Worm (Caenorhabditis elegans) whole organism, L1 larva: ENCODE measurements around the gene Y17D7C.6.

ENCODE experiments used
- F16B12.6 ChIP-seq: fragments of 150-350 bp; optimal IDR thresholded peaks from 2 replicates; lab custom pipeline; 2014; ENCODE audit warnings: missing biosample characterization, missing genetic modification characterization
- Y116A8C.19 ChIP-seq: sonication (generic microtip); optimal IDR thresholded peaks from 2 replicates; lab custom pipeline; 2016; ENCODE audit warnings: missing compliant biosample characterization, missing genetic modification characterization, borderline replicate concordance
- aha-1 ChIP-seq: fragments of 150-350 bp; optimal IDR thresholded peaks from 2 replicates; lab custom pipeline; 2014; ENCODE audit warnings: missing biosample characterization, missing genetic modification characterization
- aly-2 ChIP-seq: fragments of 150-350 bp; optimal IDR thresholded peaks from 2 replicates; lab custom pipeline; 2014; ENCODE audit warnings: missing biosample characterization, missing genetic modification characterization
- ama-1 ChIP-seq: fragments of 150-350 bp; optimal IDR thresholded peaks from 2 replicates; lab custom pipeline; 2014
- blmp-1 ChIP-seq: fragments of 150-350 bp; optimal IDR thresholded peaks from 2 replicates; lab custom pipeline; 2014; ENCODE audit warnings: missing biosample characterization, missing genetic modification characterization
- ceh-63 ChIP-seq: fragments of 200-800 bp; sonication (Bioruptor generic); optimal IDR thresholded peaks from 2 replicates; lab custom pipeline; 2018; ENCODE audit warnings: mild to moderate bottlenecking, missing genetic modification characterization, missing compliant biosample characterization
- ceh-82 ChIP-seq, 3 experiments: fragments of 150-350 bp in 1 of 3; sonication (generic microtip) in 2 of 3; optimal IDR thresholded peaks; 2 replicates each; lab custom pipeline; 2014 to 2017; ENCODE audit warnings: missing biosample characterization in 3 of 3, missing genetic modification characterization in 3 of 3
- ceh-88 ChIP-seq: fragments of 200-800 bp; sonication (Bioruptor generic); IDR thresholded peaks from 2 replicates; pipeline ENCODE4 v1.3.6; 2022; ENCODE audit warnings: missing genetic modification characterization, missing compliant biosample characterization
- ceh-90 ChIP-seq: sonication (generic microtip); optimal IDR thresholded peaks from 2 replicates; lab custom pipeline; 2016; ENCODE audit warnings: missing genetic modification characterization, missing compliant biosample characterization
- ces-1 ChIP-seq: fragments of 150-350 bp; optimal IDR thresholded peaks from 2 replicates; lab custom pipeline; 2014; ENCODE audit warnings: missing biosample characterization, missing genetic modification reagents, missing genetic modification characterization
- efl-1 ChIP-seq, 4 experiments: fragments of 150-350 bp; optimal IDR thresholded peaks in 3 of 4; peaks in 1 of 4; 1 replicate in 1 of 4; 2 replicates in 3 of 4; lab custom pipeline; 2014; ENCODE audit warnings: missing biosample characterization in 2 of 4, missing genetic modification characterization in 2 of 4, missing genetic modification reagents in 2 of 4
- efl-3 ChIP-seq: fragments of 200-800 bp; sonication (Bioruptor generic); optimal IDR thresholded peaks from 2 replicates; lab custom pipeline; 2018; ENCODE audit warnings: mild to moderate bottlenecking, missing genetic modification characterization, missing compliant biosample characterization
- egl-13 ChIP-seq: sonication (generic microtip); optimal IDR thresholded peaks from 2 replicates; lab custom pipeline; 2016; ENCODE audit warnings: missing genotype, missing genetic modification reagents, missing genetic modification characterization, missing compliant biosample characterization
- egl-27 ChIP-seq, 2 experiments: fragments of 150-350 bp in 1 of 2; sonication (generic microtip); optimal IDR thresholded peaks; 3 replicates each; lab custom pipeline; 2017 to 2018; ENCODE audit warnings: missing biosample characterization in 2 of 2, missing genetic modification characterization in 2 of 2, missing genetic modification reagents in 2 of 2
- elt-2 ChIP-seq: sonication (generic microtip); optimal IDR thresholded peaks from 2 replicates; lab custom pipeline; 2016; ENCODE audit warnings: missing genetic modification characterization, mild to moderate bottlenecking, inconsistent platforms, missing compliant biosample characterization, missing genetic modification reagents
- elt-3 ChIP-seq, 6 experiments: fragments of 150-350 bp in 1 of 6; sonication (generic microtip); optimal IDR thresholded peaks; 2 replicates each; lab custom pipeline; 2017 to 2018; ENCODE audit warnings: missing biosample characterization in 6 of 6, missing genetic modification characterization in 6 of 6, inconsistent platforms in 1 of 6
- fkh-8 ChIP-seq: sonication (generic microtip); optimal IDR thresholded peaks from 2 replicates; lab custom pipeline; 2016; ENCODE audit warnings: mild to moderate bottlenecking, missing genetic modification characterization, missing compliant biosample characterization
- hlh-17 ChIP-seq: fragments of 200-800 bp; sonication (Bioruptor generic); optimal IDR thresholded peaks from 2 replicates; lab custom pipeline; 2018; ENCODE audit warnings: missing genetic modification characterization, mild to moderate bottlenecking, missing compliant biosample characterization, moderate library complexity, borderline replicate concordance
- hlh-4 ChIP-seq: sonication (generic microtip); optimal IDR thresholded peaks from 2 replicates; lab custom pipeline; 2016; ENCODE audit warnings: mild to moderate bottlenecking, missing genetic modification characterization, missing compliant biosample characterization
- hpl-2 ChIP-seq: fragments of 150-350 bp; optimal IDR thresholded peaks from 2 replicates; lab custom pipeline; 2014; ENCODE audit warnings: missing biosample characterization, missing genetic modification reagents, missing genetic modification characterization
- isw-1 ChIP-seq: fragments of 200-800 bp; sonication (Bioruptor generic); IDR thresholded peaks from 2 replicates; pipeline ENCODE4 v1.3.6; 2022; ENCODE audit warnings: missing genetic modification characterization, missing compliant biosample characterization
- jun-1 ChIP-seq: fragments of 150-350 bp; optimal IDR thresholded peaks from 2 replicates; lab custom pipeline; 2014; ENCODE audit warnings: missing biosample characterization, missing genetic modification reagents, missing genetic modification characterization
- lin-13 ChIP-seq: fragments of 150-350 bp; optimal IDR thresholded peaks from 2 replicates; lab custom pipeline; 2014; ENCODE audit warnings: missing biosample characterization, missing genetic modification reagents, missing genetic modification characterization
- lin-35 ChIP-seq, 2 experiments: fragments of 150-350 bp; optimal IDR thresholded peaks; 2 replicates each; lab custom pipeline; 2014; ENCODE audit warnings: missing biosample characterization in 2 of 2, missing genetic modification characterization in 2 of 2, missing genetic modification reagents in 2 of 2
- lin-39 ChIP-seq: fragments of 150-350 bp; optimal IDR thresholded peaks from 2 replicates; lab custom pipeline; 2014; ENCODE audit warnings: missing biosample characterization, missing genetic modification reagents, missing genetic modification characterization
- lsy-2 ChIP-seq, 2 experiments: fragments of 150-350 bp; optimal IDR thresholded peaks; 2 replicates each; lab custom pipeline; 2014; ENCODE audit warnings: missing biosample characterization in 2 of 2, missing genetic modification characterization in 2 of 2
- mdl-1 ChIP-seq, 2 experiments: fragments of 150-350 bp; optimal IDR thresholded peaks; 2 replicates each; lab custom pipeline; 2014 to 2017; ENCODE audit warnings: missing biosample characterization in 2 of 2, missing genetic modification characterization in 2 of 2, inconsistent platforms in 1 of 2
- mef-2 ChIP-seq: fragments of 150-350 bp; optimal IDR thresholded peaks from 2 replicates; lab custom pipeline; 2014; ENCODE audit warnings: missing biosample characterization, missing genetic modification characterization
- mep-1 ChIP-seq: fragments of 150-350 bp; optimal IDR thresholded peaks from 2 replicates; lab custom pipeline; 2014; ENCODE audit warnings: missing biosample characterization, missing genetic modification characterization
- nhr-11 ChIP-seq: fragments of 150-350 bp; optimal IDR thresholded peaks from 2 replicates; lab custom pipeline; 2014; ENCODE audit warnings: missing biosample characterization, missing genetic modification characterization
- nhr-20 ChIP-seq: sonication (generic microtip); optimal IDR thresholded peaks from 2 replicates; lab custom pipeline; 2016; ENCODE audit warnings: mild to moderate bottlenecking, missing genetic modification characterization, missing compliant biosample characterization
- nhr-28 ChIP-seq: fragments of 150-350 bp; optimal IDR thresholded peaks from 2 replicates; lab custom pipeline; 2014; ENCODE audit warnings: missing biosample characterization, missing genetic modification characterization
- nhr-47 ChIP-seq: sonication (generic microtip); optimal IDR thresholded peaks from 2 replicates; lab custom pipeline; 2016; ENCODE audit warnings: mild to moderate bottlenecking, missing genetic modification characterization, moderate library complexity, missing compliant biosample characterization
- nhr-71 ChIP-seq: sonication (generic microtip); optimal IDR thresholded peaks from 2 replicates; lab custom pipeline; 2016; ENCODE audit warnings: mild to moderate bottlenecking, missing genetic modification characterization, moderate library complexity, missing compliant biosample characterization
- nhr-76 ChIP-seq: sonication (generic microtip); optimal IDR thresholded peaks from 2 replicates; lab custom pipeline; 2017; ENCODE audit warnings: missing biosample characterization, missing genetic modification characterization
- nhr-84 ChIP-seq: sonication (generic microtip); optimal IDR thresholded peaks from 2 replicates; lab custom pipeline; 2017; ENCODE audit warnings: missing biosample characterization, missing genetic modification characterization
- nhr-85 ChIP-seq: sonication (generic microtip); peaks from one replicate; lab custom pipeline; 2016; ENCODE audit warnings: missing genetic modification characterization, inconsistent platforms, missing compliant biosample characterization
- nhr-90 ChIP-seq: sonication (generic microtip); optimal IDR thresholded peaks from 2 replicates; lab custom pipeline; 2016; ENCODE audit warnings: mild to moderate bottlenecking, missing genetic modification characterization, missing compliant biosample characterization; ENCODE audit not compliant: poor library complexity
- pag-3 ChIP-seq: sonication (generic microtip); optimal IDR thresholded peaks from 2 replicates; lab custom pipeline; 2017; ENCODE audit warnings: missing genetic modification characterization, mild to moderate bottlenecking, missing compliant biosample characterization, antibody characterized with exemption, borderline replicate concordance; ENCODE audit not compliant: insufficient read depth
- rnt-1 ChIP-seq: sonication (generic microtip); optimal IDR thresholded peaks from 2 replicates; lab custom pipeline; 2016; ENCODE audit warnings: mild to moderate bottlenecking, missing genetic modification characterization, moderate library complexity, missing compliant biosample characterization
- skn-1 ChIP-seq: fragments of 150-350 bp; optimal IDR thresholded peaks from 2 replicates; lab custom pipeline; 2014; ENCODE audit warnings: missing biosample characterization, missing genetic modification characterization
- snu-23 ChIP-seq: sonication (generic microtip); optimal IDR thresholded peaks from 2 replicates; lab custom pipeline; 2016; ENCODE audit warnings: missing genetic modification characterization, missing compliant biosample characterization
- sox-4 ChIP-seq: sonication (generic microtip); optimal IDR thresholded peaks from 2 replicates; lab custom pipeline; 2016; ENCODE audit warnings: missing genetic modification characterization, missing compliant biosample characterization
- sup-37 ChIP-seq: fragments of 200-800 bp; sonication (Bioruptor generic); optimal IDR thresholded peaks from 2 replicates; lab custom pipeline; 2018; ENCODE audit warnings: mild to moderate bottlenecking, missing genetic modification characterization, missing compliant biosample characterization
- swsn-7 ChIP-seq: sonication (generic microtip); optimal IDR thresholded peaks from 2 replicates; lab custom pipeline; 2016; ENCODE audit warnings: missing genetic modification characterization, missing compliant biosample characterization
- tbx-2 ChIP-seq: sonication (generic microtip); optimal IDR thresholded peaks from 2 replicates; lab custom pipeline; 2016; ENCODE audit warnings: missing genetic modification characterization, missing compliant biosample characterization
- unc-30 ChIP-seq: sonication (generic microtip); optimal IDR thresholded peaks from 2 replicates; lab custom pipeline; 2017; ENCODE audit warnings: missing biosample characterization, missing genetic modification characterization
- vab-15 ChIP-seq: sonication (generic microtip); optimal IDR thresholded peaks from 2 replicates; lab custom pipeline; 2017; ENCODE audit warnings: missing genotype, mild to moderate bottlenecking, missing genetic modification characterization, missing compliant biosample characterization
- xbp-1 ChIP-seq: sonication (generic microtip); optimal IDR thresholded peaks from 2 replicates; lab custom pipeline; 2016; ENCODE audit warnings: missing genetic modification characterization, missing compliant biosample characterization
- zag-1 ChIP-seq: fragments of 150-350 bp; optimal IDR thresholded peaks from 2 replicates; lab custom pipeline; 2014; ENCODE audit warnings: missing biosample characterization, missing genetic modification characterization
- zip-4 ChIP-seq: fragments of 200-800 bp; sonication (Bioruptor generic); optimal IDR thresholded peaks from 2 replicates; lab custom pipeline; 2018; ENCODE audit warnings: mild to moderate bottlenecking, missing genetic modification characterization, moderate library complexity, missing compliant biosample characterization
- ztf-11 ChIP-seq, 2 experiments: sonication (generic microtip); optimal IDR thresholded peaks; 2 replicates each; lab custom pipeline; 2016 to 2017; ENCODE audit warnings: missing genetic modification characterization in 2 of 2, missing biosample characterization in 1 of 2, missing compliant biosample characterization in 1 of 2

The Y17D7C.6 gene

DNA sequence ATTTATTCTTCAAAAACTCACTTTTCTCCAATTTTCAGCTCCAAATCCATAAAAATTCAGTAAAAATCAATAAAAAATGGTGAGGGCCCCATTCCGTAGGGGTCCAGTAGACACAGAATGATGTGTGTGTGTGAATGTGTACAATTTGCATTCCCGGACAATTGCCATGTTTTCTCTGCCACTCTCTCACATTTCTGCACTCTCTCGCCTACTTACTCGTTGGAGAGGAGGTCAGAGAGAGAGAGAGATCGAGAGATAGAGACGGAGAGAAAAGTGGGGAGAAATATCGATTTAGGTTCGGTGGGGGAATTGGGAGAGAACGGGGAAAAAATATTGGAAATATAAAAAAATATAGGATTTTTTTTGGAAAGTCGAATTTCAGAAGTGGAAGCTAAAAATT is 14.0 kb downstream of the Y17D7C.6 start:
- TF ChIP-seq nhr-20 (tag; lab: Kevin White, UChicago) (peak; percentile 78), nhr-71 (tag; lab: Kevin White, UChicago) (peak; percentile 95), nhr-90 (tag; lab: Kevin White, UChicago) (peak; percentile 85), ceh-90 (tag; lab: Kevin White, UChicago) (peak; percentile 13), unc-30 (tag; lab: Kevin White, UChicago) (no peak), aly-2 (tag; lab: Kevin White, UChicago) (no peak), mef-2 (no peak), lsy-2 (tag; optimal IDR thresholded peaks at IDR 0.05; lab: Kevin White, UChicago) (peak; percentile 90 to 92), vab-15 (tag; lab: Kevin White, UChicago) (no peak), F16B12.6 (tag; lab: Kevin White, UChicago) (peak; percentile 58), Y116A8C.19 (tag; lab: Kevin White, UChicago) (no peak), efl-3 (GFP tag; lab: Kevin White, UChicago) (no peak), sox-4 (tag; lab: Kevin White, UChicago) (peak; percentile 37), ces-1 (GFP tag; lab: Kevin White, UChicago) (no peak), nhr-84 (tag; lab: Kevin White, UChicago) (no peak), snu-23 (GFP tag; lab: Kevin White, UChicago) (peak; percentile 94), rnt-1 (tag; lab: Kevin White, UChicago) (no peak), lin-35 (GFP tag; optimal IDR thresholded peaks at IDR 0.05; lab: Kevin White, UChicago) (peak; percentile 70 to 89), fkh-8 (tag; lab: Kevin White, UChicago) (no peak), pag-3 (tag; lab: Kevin White, UChicago) (no peak), ceh-82 (tag; optimal IDR thresholded peaks at IDR 0.05; lab: Kevin White, UChicago) (peak; percentile 75 to 90 (median 85)), efl-1 (optimal IDR thresholded peaks at IDR 0.05; lab: Kevin White, UChicago) (peak; percentile 78 to 86), efl-1 (GFP tag; optimal IDR thresholded peaks at IDR 0.05 in 1 of 2; lab: Kevin White, UChicago) (peak; percentile 79 to 98), ceh-88 (GFP tag; lab: Robert Waterston, UW) (no peak), nhr-28 (tag; lab: Kevin White, UChicago) (no peak), nhr-76 (tag; lab: Kevin White, UChicago) (no peak), zag-1 (tag; lab: Kevin White, UChicago) (peak; percentile 5), tbx-2 (tag; lab: Kevin White, UChicago) (peak; percentile 93), mep-1 (tag; lab: Kevin White, UChicago) (peak; percentile 96), elt-3 (tag; optimal IDR thresholded peaks at IDR 0.05; lab: Kevin White, UChicago) (peak in 1 of 6 experiments; percentile 38), ceh-63 (GFP tag; lab: Kevin White, UChicago) (peak; percentile 39), zip-4 (no peak), nhr-47 (peak; percentile 95), blmp-1 (tag; lab: Kevin White, UChicago) (peak; percentile 11), egl-13 (tag; lab: Kevin White, UChicago) (no peak), jun-1 (tag; lab: Kevin White, UChicago) (peak; percentile 70), isw-1 (GFP tag; lab: Robert Waterston, UW) (peak; percentile 64), lin-13 (GFP tag; lab: Kevin White, UChicago) (peak; percentile 57), sup-37 (GFP tag; lab: Kevin White, UChicago) (no peak), ama-1 (no peak), nhr-11 (tag; lab: Kevin White, UChicago) (peak; percentile 68), lin-39 (tag; lab: Kevin White, UChicago) (peak; percentile 30), elt-2 (peak; percentile 35), mdl-1 (tag; optimal IDR thresholded peaks at IDR 0.05; lab: Kevin White, UChicago) (peak in 1 of 2 experiments; percentile 66), hpl-2 (GFP tag; lab: Kevin White, UChicago) (no peak), ztf-11 (tag; optimal IDR thresholded peaks at IDR 0.05; lab: Kevin White, UChicago) (peak in 1 of 2 experiments; percentile 72), skn-1 (tag; lab: Kevin White, UChicago) (peak; percentile 64), egl-27 (tag; optimal IDR thresholded peaks at IDR 0.05; lab: Kevin White, UChicago) (peak in 1 of 2 experiments; percentile 64), xbp-1 (tag; lab: Kevin White, UChicago) (peak; percentile 87), nhr-85 (tag; lab: Kevin White, UChicago) (peak; percentile 94), swsn-7 (tag; lab: Kevin White, UChicago) (peak; percentile 95), hlh-17 (no peak), hlh-4 (tag; lab: Kevin White, UChicago) (no peak), aha-1 (tag; lab: Kevin White, UChicago) (no peak)
